Worm (Caenorhabditis elegans) whole organism, L1 larva: Measurements from ENCODE around the gene pqn-94.
A peak's percentile ranks its signal among the peaks of the same experiment; 100 is the strongest.

Experiments used
- C04F5.9 ChIP-seq: sonication (generic microtip); optimal IDR thresholded peaks from 2 replicates; lab custom pipeline; 2016; ENCODE audit warnings: missing genetic modification characterization, missing compliant biosample characterization
- C34B4.2 ChIP-seq: sonication (generic microtip); optimal IDR thresholded peaks from 2 replicates; lab custom pipeline; 2017; ENCODE audit warnings: mild to moderate bottlenecking, missing genetic modification characterization, missing compliant biosample characterization
- Y116A8C.19 ChIP-seq: sonication (generic microtip); optimal IDR thresholded peaks from 2 replicates; lab custom pipeline; 2016; ENCODE audit warnings: missing compliant biosample characterization, missing genetic modification characterization, borderline replicate concordance
- aha-1 ChIP-seq: fragments of 150-350 bp; optimal IDR thresholded peaks from 2 replicates; lab custom pipeline; 2014; ENCODE audit warnings: missing biosample characterization, missing genetic modification characterization
- ama-1 ChIP-seq: fragments of 150-350 bp; optimal IDR thresholded peaks from 2 replicates; lab custom pipeline; 2014
- blmp-1 ChIP-seq: fragments of 150-350 bp; optimal IDR thresholded peaks from 2 replicates; lab custom pipeline; 2014; ENCODE audit warnings: missing biosample characterization, missing genetic modification characterization
- ceh-63 ChIP-seq: fragments of 200-800 bp; sonication (Bioruptor generic); optimal IDR thresholded peaks from 2 replicates; lab custom pipeline; 2018; ENCODE audit warnings: mild to moderate bottlenecking, missing genetic modification characterization, missing compliant biosample characterization
- ceh-90 ChIP-seq: sonication (generic microtip); optimal IDR thresholded peaks from 2 replicates; lab custom pipeline; 2016; ENCODE audit warnings: missing genetic modification characterization, missing compliant biosample characterization
- dpl-1 ChIP-seq, 3 experiments: fragments of 150-350 bp in 2 of 3; sonication (generic microtip) in 1 of 3; optimal IDR thresholded peaks; 2 replicates each; lab custom pipeline; 2014 to 2017; ENCODE audit warnings: missing biosample characterization in 3 of 3, missing genetic modification characterization in 3 of 3, missing genetic modification reagents in 3 of 3
- efl-3 ChIP-seq: fragments of 200-800 bp; sonication (Bioruptor generic); optimal IDR thresholded peaks from 2 replicates; lab custom pipeline; 2018; ENCODE audit warnings: mild to moderate bottlenecking, missing genetic modification characterization, missing compliant biosample characterization
- egl-13 ChIP-seq: sonication (generic microtip); optimal IDR thresholded peaks from 2 replicates; lab custom pipeline; 2016; ENCODE audit warnings: missing genotype, missing genetic modification reagents, missing genetic modification characterization, missing compliant biosample characterization
- elt-2 ChIP-seq: sonication (generic microtip); optimal IDR thresholded peaks from 2 replicates; lab custom pipeline; 2016; ENCODE audit warnings: missing genetic modification characterization, mild to moderate bottlenecking, inconsistent platforms, missing compliant biosample characterization, missing genetic modification reagents
- ets-5 ChIP-seq: fragments of 200-800 bp; sonication (Bioruptor generic); IDR thresholded peaks from 2 replicates; pipeline ENCODE4 v1.3.6; 2022; ENCODE audit warnings: missing genetic modification characterization, missing compliant biosample characterization
- fkh-10 ChIP-seq: sonication (generic microtip); optimal IDR thresholded peaks from 2 replicates; lab custom pipeline; 2017; ENCODE audit warnings: missing biosample characterization, missing genetic modification reagents, missing genetic modification characterization
- fkh-4 ChIP-seq: sonication (generic microtip); optimal IDR thresholded peaks from 2 replicates; lab custom pipeline; 2016; ENCODE audit warnings: missing compliant biosample characterization, missing genetic modification characterization, borderline replicate concordance
- fkh-8 ChIP-seq: sonication (generic microtip); optimal IDR thresholded peaks from 2 replicates; lab custom pipeline; 2016; ENCODE audit warnings: mild to moderate bottlenecking, missing genetic modification characterization, missing compliant biosample characterization
- fos-1 ChIP-seq: fragments of 150-350 bp; optimal IDR thresholded peaks from 2 replicates; lab custom pipeline; 2014; ENCODE audit warnings: missing biosample characterization, missing genetic modification characterization
- hlh-4 ChIP-seq: sonication (generic microtip); optimal IDR thresholded peaks from 2 replicates; lab custom pipeline; 2016; ENCODE audit warnings: mild to moderate bottlenecking, missing genetic modification characterization, missing compliant biosample characterization
- hpl-2 ChIP-seq: fragments of 150-350 bp; optimal IDR thresholded peaks from 2 replicates; lab custom pipeline; 2014; ENCODE audit warnings: missing biosample characterization, missing genetic modification reagents, missing genetic modification characterization
- irx-1 ChIP-seq: sonication (generic microtip); optimal IDR thresholded peaks from 2 replicates; lab custom pipeline; 2016; ENCODE audit warnings: missing genetic modification characterization, missing compliant biosample characterization
- isw-1 ChIP-seq: fragments of 200-800 bp; sonication (Bioruptor generic); IDR thresholded peaks from 2 replicates; pipeline ENCODE4 v1.3.6; 2022; ENCODE audit warnings: missing genetic modification characterization, missing compliant biosample characterization
- jun-1 ChIP-seq: fragments of 150-350 bp; optimal IDR thresholded peaks from 2 replicates; lab custom pipeline; 2014; ENCODE audit warnings: missing biosample characterization, missing genetic modification reagents, missing genetic modification characterization
- lin-14 ChIP-seq: fragments of 200-800 bp; sonication (Bioruptor generic); optimal IDR thresholded peaks from 2 replicates; lab custom pipeline; 2018; ENCODE audit warnings: mild to moderate bottlenecking, missing genetic modification characterization, moderate library complexity, missing compliant biosample characterization
- lin-39 ChIP-seq: fragments of 150-350 bp; optimal IDR thresholded peaks from 2 replicates; lab custom pipeline; 2014; ENCODE audit warnings: missing biosample characterization, missing genetic modification reagents, missing genetic modification characterization
- lir-3 ChIP-seq: sonication (generic microtip); optimal IDR thresholded peaks from 2 replicates; lab custom pipeline; 2016; ENCODE audit warnings: mild to moderate bottlenecking, missing genetic modification characterization, moderate library complexity, missing compliant biosample characterization; ENCODE audit not compliant: poor library complexity
- mab-9 ChIP-seq: fragments of 200-800 bp; sonication (Bioruptor generic); IDR thresholded peaks from 2 replicates; pipeline ENCODE4 v1.3.6; 2022; ENCODE audit warnings: missing genetic modification reagents, missing genetic modification characterization, missing compliant biosample characterization
- mef-2 ChIP-seq: fragments of 150-350 bp; optimal IDR thresholded peaks from 2 replicates; lab custom pipeline; 2014; ENCODE audit warnings: missing biosample characterization, missing genetic modification characterization
- mep-1 ChIP-seq: fragments of 150-350 bp; optimal IDR thresholded peaks from 2 replicates; lab custom pipeline; 2014; ENCODE audit warnings: missing biosample characterization, missing genetic modification characterization
- nhr-12 ChIP-seq: sonication (generic microtip); optimal IDR thresholded peaks from 2 replicates; lab custom pipeline; 2017; ENCODE audit warnings: missing biosample characterization, missing genetic modification characterization
- nhr-20 ChIP-seq: sonication (generic microtip); optimal IDR thresholded peaks from 2 replicates; lab custom pipeline; 2016; ENCODE audit warnings: mild to moderate bottlenecking, missing genetic modification characterization, missing compliant biosample characterization
- nhr-237 ChIP-seq: fragments of 150-350 bp; optimal IDR thresholded peaks from 2 replicates; lab custom pipeline; 2014; ENCODE audit warnings: missing biosample characterization, missing genetic modification characterization
- nhr-28 ChIP-seq: fragments of 150-350 bp; optimal IDR thresholded peaks from 2 replicates; lab custom pipeline; 2014; ENCODE audit warnings: missing biosample characterization, missing genetic modification characterization
- nhr-47 ChIP-seq: sonication (generic microtip); optimal IDR thresholded peaks from 2 replicates; lab custom pipeline; 2016; ENCODE audit warnings: mild to moderate bottlenecking, missing genetic modification characterization, moderate library complexity, missing compliant biosample characterization
- nhr-85 ChIP-seq: sonication (generic microtip); peaks from one replicate; lab custom pipeline; 2016; ENCODE audit warnings: missing genetic modification characterization, inconsistent platforms, missing compliant biosample characterization
- nhr-90 ChIP-seq: sonication (generic microtip); optimal IDR thresholded peaks from 2 replicates; lab custom pipeline; 2016; ENCODE audit warnings: mild to moderate bottlenecking, missing genetic modification characterization, missing compliant biosample characterization; ENCODE audit not compliant: poor library complexity
- pag-3 ChIP-seq: sonication (generic microtip); optimal IDR thresholded peaks from 2 replicates; lab custom pipeline; 2017; ENCODE audit warnings: missing genetic modification characterization, mild to moderate bottlenecking, missing compliant biosample characterization, antibody characterized with exemption, borderline replicate concordance; ENCODE audit not compliant: insufficient read depth
- pax-3 ChIP-seq: fragments of 200-800 bp; sonication (Bioruptor generic); optimal IDR thresholded peaks from 2 replicates; lab custom pipeline; 2018; ENCODE audit warnings: mild to moderate bottlenecking, missing genetic modification characterization, moderate library complexity, missing compliant biosample characterization
- pqm-1 ChIP-seq: sonication (generic microtip); optimal IDR thresholded peaks from 3 replicates; lab custom pipeline; 2017; ENCODE audit warnings: missing biosample characterization, missing genetic modification characterization
- rnt-1 ChIP-seq: sonication (generic microtip); optimal IDR thresholded peaks from 2 replicates; lab custom pipeline; 2016; ENCODE audit warnings: mild to moderate bottlenecking, missing genetic modification characterization, moderate library complexity, missing compliant biosample characterization
- skn-1 ChIP-seq: fragments of 150-350 bp; optimal IDR thresholded peaks from 2 replicates; lab custom pipeline; 2014; ENCODE audit warnings: missing biosample characterization, missing genetic modification characterization
- snpc-4 ChIP-seq: fragments of 150-350 bp; optimal IDR thresholded peaks from 2 replicates; lab custom pipeline; 2014; ENCODE audit warnings: missing biosample characterization, missing genetic modification characterization
- sptf-1 ChIP-seq: fragments of 150-350 bp; optimal IDR thresholded peaks from 2 replicates; lab custom pipeline; 2014; ENCODE audit warnings: missing biosample characterization, missing genetic modification characterization
- sup-37 ChIP-seq: fragments of 200-800 bp; sonication (Bioruptor generic); optimal IDR thresholded peaks from 2 replicates; lab custom pipeline; 2018; ENCODE audit warnings: mild to moderate bottlenecking, missing genetic modification characterization, missing compliant biosample characterization
- swsn-7 ChIP-seq: sonication (generic microtip); optimal IDR thresholded peaks from 2 replicates; lab custom pipeline; 2016; ENCODE audit warnings: missing genetic modification characterization, missing compliant biosample characterization
- tlp-1 ChIP-seq: fragments of 150-350 bp; optimal IDR thresholded peaks from 2 replicates; lab custom pipeline; 2014; ENCODE audit warnings: missing biosample characterization, missing genetic modification characterization
- unc-130 ChIP-seq: fragments of 150-350 bp; optimal IDR thresholded peaks from 2 replicates; lab custom pipeline; 2017; ENCODE audit warnings: missing biosample characterization, missing genetic modification characterization, inconsistent platforms
- unc-30 ChIP-seq: sonication (generic microtip); optimal IDR thresholded peaks from 2 replicates; lab custom pipeline; 2017; ENCODE audit warnings: missing biosample characterization, missing genetic modification characterization
- unc-86 ChIP-seq: sonication (generic microtip); optimal IDR thresholded peaks from 2 replicates; lab custom pipeline; 2016; ENCODE audit warnings: missing genetic modification characterization, missing compliant biosample characterization
- unc-98 ChIP-seq: fragments of 200-800 bp; sonication (Bioruptor generic); IDR thresholded peaks from 2 replicates; pipeline ENCODE4 v1.3.6; 2022; ENCODE audit warnings: missing genetic modification characterization, missing compliant biosample characterization
- xbp-1 ChIP-seq: sonication (generic microtip); optimal IDR thresholded peaks from 2 replicates; lab custom pipeline; 2016; ENCODE audit warnings: missing genetic modification characterization, missing compliant biosample characterization
- zag-1 ChIP-seq: fragments of 150-350 bp; optimal IDR thresholded peaks from 2 replicates; lab custom pipeline; 2014; ENCODE audit warnings: missing biosample characterization, missing genetic modification characterization
- zip-4 ChIP-seq: fragments of 200-800 bp; sonication (Bioruptor generic); optimal IDR thresholded peaks from 2 replicates; lab custom pipeline; 2018; ENCODE audit warnings: mild to moderate bottlenecking, missing genetic modification characterization, moderate library complexity, missing compliant biosample characterization
- ztf-4 ChIP-seq: fragments of 150-350 bp; optimal IDR thresholded peaks from 2 replicates; lab custom pipeline; 2014; ENCODE audit warnings: missing biosample characterization, missing genetic modification characterization

Gene pqn-94

DNA sequence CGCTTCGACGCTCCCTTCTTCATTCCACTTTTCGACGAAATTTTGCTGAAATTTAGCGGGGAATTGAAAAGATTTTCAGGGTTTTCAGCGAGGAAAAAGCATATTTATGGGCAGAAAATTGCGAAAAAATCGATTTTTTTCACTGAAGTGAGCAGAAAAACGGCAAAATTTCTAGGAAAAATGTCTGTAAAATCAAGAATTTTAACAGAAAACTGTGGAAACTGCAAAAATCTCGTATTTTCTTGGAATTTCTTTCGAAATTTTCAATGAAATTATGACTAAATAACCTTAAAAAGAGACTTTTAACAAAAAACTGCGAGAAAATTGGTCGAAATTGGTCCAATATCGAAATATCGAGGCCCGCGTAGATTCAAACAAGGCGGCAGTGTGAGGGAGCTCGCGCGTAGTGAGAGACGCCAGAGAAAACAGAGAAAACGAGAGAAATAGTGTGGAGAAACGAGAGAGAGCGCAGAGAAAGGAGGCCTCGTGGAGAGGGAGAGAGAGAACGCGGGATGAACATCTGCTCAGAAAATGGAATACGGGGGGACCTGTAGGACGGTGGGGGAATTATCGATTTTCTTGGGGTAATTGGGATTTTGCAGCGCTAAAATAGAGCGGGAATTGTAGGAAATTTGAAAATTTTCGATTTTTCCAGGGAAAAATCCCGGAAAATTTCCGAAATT is 30.1 kb downstream of the pqn-94 start, which contains the start of gene swsn-1 (continued):
- TF ChIP-seq efl-3 (GFP tag; lab: Kevin White, UChicago): no peak
- TF ChIP-seq zip-4 (GFP tag; lab: Kevin White, UChicago): no peak
- TF ChIP-seq ceh-63 (GFP tag; lab: Kevin White, UChicago): no peak
- no peak for TF ChIP-seq nhr-85 (tag; lab: Kevin White, UChicago)
- no peak for TF ChIP-seq pqm-1 (tag; lab: Kevin White, UChicago)
- peak; percentile 64 for TF ChIP-seq nhr-47 (tag; lab: Kevin White, UChicago)
- peak; percentile 27 for TF ChIP-seq irx-1 (tag; lab: Kevin White, UChicago)
- no peak for TF ChIP-seq nhr-12 (tag; lab: Kevin White, UChicago)
- TF ChIP-seq aha-1 (tag; lab: Kevin White, UChicago): no peak
- TF ChIP-seq unc-86: peak; percentile 3
- TF ChIP-seq pag-3: no peak
- TF ChIP-seq fkh-8: peak; percentile 9
- no peak for TF ChIP-seq mab-9 (GFP tag; lab: Robert Waterston, UW)
- TF ChIP-seq snpc-4 (tag; lab: Kevin White, UChicago): no peak
- no peak for TF ChIP-seq unc-98 (GFP tag; lab: Robert Waterston, UW)
- no peak for TF ChIP-seq C34B4.2 (tag; lab: Kevin White, UChicago)
- TF ChIP-seq lin-14: peak; percentile 82
- no peak for TF ChIP-seq nhr-28 (tag; lab: Kevin White, UChicago)
- TF ChIP-seq sptf-1: no peak
- no peak for TF ChIP-seq rnt-1 (tag; lab: Kevin White, UChicago)
- no peak for TF ChIP-seq Y116A8C.19 (tag; lab: Kevin White, UChicago)
- TF ChIP-seq fos-1 (tag; lab: Kevin White, UChicago): no peak
- no peak for TF ChIP-seq sup-37
- TF ChIP-seq jun-1 (tag; lab: Kevin White, UChicago): peak; percentile 35
- TF ChIP-seq ets-5: no peak
- no peak for TF ChIP-seq hpl-2
- TF ChIP-seq skn-1 (tag; lab: Kevin White, UChicago): peak; percentile 42
- peak; percentile 57 for TF ChIP-seq isw-1
- TF ChIP-seq nhr-237: no peak
- no peak for TF ChIP-seq hlh-4 (tag; lab: Kevin White, UChicago)
- TF ChIP-seq zag-1 (tag; lab: Kevin White, UChicago): no peak
- TF ChIP-seq pax-3: no peak
- TF ChIP-seq ama-1 (lab: Kevin White, UChicago): no peak
- peak; percentile 37 for TF ChIP-seq nhr-90 (tag; lab: Kevin White, UChicago)
- TF ChIP-seq lir-3: no peak
- TF ChIP-seq mef-2 (tag; lab: Kevin White, UChicago): no peak
- no peak for TF ChIP-seq fkh-4 (tag; lab: Kevin White, UChicago)
- TF ChIP-seq tlp-1: no peak
- no peak for TF ChIP-seq egl-13 (tag; lab: Kevin White, UChicago)
- peak; percentile 65 for TF ChIP-seq swsn-7
- peak; percentile 41 for TF ChIP-seq xbp-1
- TF ChIP-seq blmp-1: no peak
- no peak for TF ChIP-seq unc-30 (tag; lab: Kevin White, UChicago)
- peak in 2 of 3 experiments; percentile 35 to 47 for TF ChIP-seq dpl-1 (GFP tag; optimal IDR thresholded peaks at IDR 0.05; lab: Kevin White, UChicago)
- TF ChIP-seq ceh-90 (tag; lab: Kevin White, UChicago): no peak
- no peak for TF ChIP-seq ztf-4
- no peak for TF ChIP-seq elt-2 (tag; lab: Kevin White, UChicago)
- TF ChIP-seq nhr-20: peak; percentile 44
- no peak for TF ChIP-seq unc-130 (tag; lab: Kevin White, UChicago)
- TF ChIP-seq mep-1 (tag; lab: Kevin White, UChicago): peak; percentile 64
- no peak for TF ChIP-seq fkh-10 (GFP tag; lab: Kevin White, UChicago)
- no peak for TF ChIP-seq lin-39 (tag; lab: Kevin White, UChicago)
- no peak for TF ChIP-seq C04F5.9 (tag; lab: Kevin White, UChicago)
